Fruit fly (Drosophila melanogaster) S2 (cell line): ENCODE data around the gene CG4009.

Experiments used
- CG8478 ChIP-seq: fragments of >200 bp; optimal IDR thresholded peaks from 2 replicates; lab custom pipeline; 2018
- CTCF ChIP-seq, 2 experiments: fragments of >200 bp; optimal IDR thresholded peaks; 2 replicates each; lab custom pipeline; 2018

DNA sequence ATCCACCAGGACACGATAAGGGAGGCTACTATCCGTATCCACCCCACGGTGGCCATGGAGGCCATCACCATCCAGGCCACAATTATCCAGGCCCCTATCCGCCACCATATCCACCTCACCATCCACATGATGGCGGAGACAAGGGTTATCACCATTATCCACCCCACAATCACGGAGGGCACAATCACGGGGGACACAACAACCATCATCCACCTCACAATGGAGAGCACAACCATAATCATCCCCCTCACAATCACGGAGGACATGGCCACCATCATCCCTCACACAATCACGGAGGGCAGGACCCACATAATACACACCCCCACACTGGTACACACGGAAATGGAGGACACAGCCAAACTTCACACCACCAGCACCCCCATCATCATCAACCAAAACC lies 6.0 kb downstream of the CG4009 start:
- no peak for TF ChIP-seq CTCF (optimal IDR thresholded peaks at IDR 0.05; lab: Kevin White, UChicago)
- no peak for TF ChIP-seq CG8478 (lab: Kevin White, UChicago)
